Fruit fly (Drosophila melanogaster): ENCODE measurements around the gene CG12268.

CG12268 gene

DNA sequence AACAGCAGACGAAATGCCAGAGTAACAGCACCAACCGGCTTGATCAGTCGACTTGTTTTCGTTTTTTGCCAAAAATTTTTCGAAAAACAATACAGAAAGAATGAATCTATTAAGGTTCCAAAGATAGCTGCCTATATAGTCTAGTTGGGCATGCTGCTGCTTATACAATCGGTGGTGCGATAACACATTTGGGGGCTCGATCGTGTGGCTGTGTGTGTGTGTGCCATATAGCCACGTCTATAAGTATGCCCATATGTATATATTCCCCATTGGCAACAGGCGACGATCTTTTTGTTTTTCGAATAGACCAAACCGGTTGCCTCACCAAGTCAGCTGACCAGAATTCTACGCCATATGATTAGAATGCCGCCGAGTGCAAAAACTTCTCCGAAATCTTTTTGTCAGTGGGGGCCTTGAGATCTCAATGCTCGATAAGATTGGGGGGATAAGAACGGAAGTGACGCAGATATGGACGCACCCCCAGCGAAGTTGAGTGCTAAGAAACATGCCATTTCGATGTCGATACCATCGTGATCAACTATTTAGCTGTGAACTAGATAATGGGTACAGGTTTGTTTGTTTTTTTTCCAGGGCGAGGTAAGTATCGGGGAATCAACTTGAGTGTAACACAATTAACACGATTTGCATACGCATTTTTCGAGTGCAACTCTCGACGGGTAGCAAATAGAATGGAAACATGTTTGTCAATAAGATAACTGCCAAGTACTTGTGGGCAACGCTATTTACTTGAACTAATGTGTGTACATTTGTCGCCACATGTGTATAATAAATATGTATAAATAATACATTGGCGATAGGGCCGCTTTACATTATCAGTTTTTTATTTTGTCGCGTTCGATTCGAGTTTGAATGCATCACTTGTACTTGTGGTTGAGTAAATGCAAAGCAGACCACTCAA lies 8.0 kb downstream of the CG12268 start (continued):
- TF ChIP-seq tup (GFP tag; optimal IDR thresholded peaks at IDR 0.05), result peak; percentile 80
- TF ChIP-seq CG10321 (GFP tag; IDR thresholded peaks at IDR 0.05), result peak; percentile 52; the same call in 1 of the 2 replicates
- TF ChIP-seq CG11560 (tag; IDR thresholded peaks at IDR 0.05), result no peak
- peak; percentile 62 for TF ChIP-seq CG10366 (GFP tag; IDR thresholded peaks at IDR 0.05)
- TF ChIP-seq Hsf (GFP tag; optimal IDR thresholded peaks at IDR 0.05), result peak; percentile 67
- TF ChIP-seq Six4 (GFP tag; optimal IDR thresholded peaks at IDR 0.05), result peak; percentile 68
- peak; percentile 79 for TF ChIP-seq CG3281 (GFP tag; optimal IDR thresholded peaks at IDR 0.05)
- TF ChIP-seq ranshi (GFP tag; IDR thresholded peaks at IDR 0.05), result peak; percentile 85
- TF ChIP-seq hkb (optimal IDR thresholded peaks at IDR 0.05), result no peak
- peak; percentile 89 for TF ChIP-seq hkb (GFP tag; IDR thresholded peaks at IDR 0.05)
- no peak for TF ChIP-seq Dref (GFP tag; IDR thresholded peaks at IDR 0.05)
- peak; percentile 76 for TF ChIP-seq CG6854 (GFP tag; optimal IDR thresholded peaks at IDR 0.05)
- TF ChIP-seq pho (GFP tag; optimal IDR thresholded peaks at IDR 0.05), result peak; percentile 9
- TF ChIP-seq CG31224 (GFP tag; IDR thresholded peaks at IDR 0.05), result no peak
- no peak for TF ChIP-seq sens-2 (GFP tag; IDR thresholded peaks at IDR 0.05)
- TF ChIP-seq CG17385 (GFP tag; optimal IDR thresholded peaks at IDR 0.05), result peak; percentile 79
- peak; percentile 50 for TF ChIP-seq NfI (GFP tag; optimal IDR thresholded peaks at IDR 0.05)
- peak; percentile 25 for TF ChIP-seq CG6654 (GFP tag; optimal IDR thresholded peaks at IDR 0.05)
- no peak for TF ChIP-seq dati (GFP tag; IDR thresholded peaks at IDR 0.05)
- TF ChIP-seq CG13424 (tag; optimal IDR thresholded peaks at IDR 0.05), result peak; percentile 77
- TF ChIP-seq CG6765 (GFP tag; optimal IDR thresholded peaks at IDR 0.05), result peak; percentile 76
- TF ChIP-seq CG9797 (GFP tag; optimal IDR thresholded peaks at IDR 0.05), result peak; percentile 26
- peak; percentile 82 for TF ChIP-seq fd3F (GFP tag; optimal IDR thresholded peaks at IDR 0.05)
- TF ChIP-seq CG12942 (GFP tag; optimal IDR thresholded peaks at IDR 0.05), result peak; percentile 77
- TF ChIP-seq klu (GFP tag; IDR thresholded peaks at IDR 0.05), result no peak
- peak; percentile 40; the same call in 1 of the 2 replicates for TF ChIP-seq cas (GFP tag; IDR thresholded peaks at IDR 0.05)
- TF ChIP-seq Blimp-1 (GFP tag; optimal IDR thresholded peaks at IDR 0.05), result peak; percentile 87
- peak; percentile 98 for TF ChIP-seq kni (GFP tag; optimal IDR thresholded peaks at IDR 0.05)
- TF ChIP-seq CG2712 (tag; optimal IDR thresholded peaks at IDR 0.05), result peak; percentile 73
- peak; percentile 64; the same call in 2 of the 3 replicates for TF ChIP-seq z (GFP tag; IDR thresholded peaks at IDR 0.05)
- peak; percentile 58 for TF ChIP-seq sima (GFP tag; optimal IDR thresholded peaks at IDR 0.05)
- TF ChIP-seq CG9876 (GFP tag; optimal IDR thresholded peaks at IDR 0.05), result peak; percentile 4
- peak; percentile 63 for TF ChIP-seq CG10267 (tag; optimal IDR thresholded peaks at IDR 0.05)
- peak; percentile 90 for TF ChIP-seq CG10431 (GFP tag; optimal IDR thresholded peaks at IDR 0.05)
- TF ChIP-seq org-1 (GFP tag; optimal IDR thresholded peaks at IDR 0.05), result peak; percentile 88
- TF ChIP-seq gcm2 (GFP tag; optimal IDR thresholded peaks at IDR 0.05), result peak; percentile 28
- peak; percentile 77 for TF ChIP-seq gsb (GFP tag; IDR thresholded peaks at IDR 0.05)
- TF ChIP-seq YL-1 (GFP tag; optimal IDR thresholded peaks at IDR 0.05), result peak; percentile 82
- peak; percentile 93 for TF ChIP-seq MTF-1 (GFP tag; optimal IDR thresholded peaks at IDR 0.05; ENCODE audit: borderline replicate concordance)
- peak; percentile 78 for TF ChIP-seq dmrt99B (tag; optimal IDR thresholded peaks at IDR 0.05)
- no peak for TF ChIP-seq Hr39 (optimal IDR thresholded peaks at IDR 0.05)
- TF ChIP-seq Myb (GFP tag; optimal IDR thresholded peaks at IDR 0.05), result no peak
- TF ChIP-seq CG14965 (GFP tag; optimal IDR thresholded peaks at IDR 0.05; ENCODE audit: borderline replicate concordance), result peak; percentile 43
- TF ChIP-seq Dad (GFP tag; optimal IDR thresholded peaks at IDR 0.05), result no peak
- peak; percentile 19 for TF ChIP-seq CG8944 (GFP tag; optimal IDR thresholded peaks at IDR 0.05)
- peak; percentile 97 for TF ChIP-seq CG2875 (GFP tag; optimal IDR thresholded peaks at IDR 0.05)
- TF ChIP-seq Adf1 (GFP tag; IDR thresholded peaks at IDR 0.05), result no peak; the same call in 1 of the 2 replicates
- no peak for TF ChIP-seq lmd (GFP tag; IDR thresholded peaks at IDR 0.05)
- TF ChIP-seq bsh (GFP tag; optimal IDR thresholded peaks at IDR 0.05), result peak in 1 of 2 experiments; percentile 90

Data from whole organism, embryonic.